Worm (Caenorhabditis elegans): ENCODE data around the gene Y17G9B.2.
A peak's percentile ranks its signal among the peaks of the same experiment; 100 is the strongest.

- TF ChIP-seq vab-7 (GFP tag; IDR thresholded peaks at IDR 0.05) (no peak), ztf-11 (tag; optimal IDR thresholded peaks at IDR 0.05) (no peak), zfp-2 (tag; optimal IDR thresholded peaks at IDR 0.05) (no peak), R02D3.7 (tag; optimal IDR thresholded peaks at IDR 0.05) (no peak), snpc-4 (tag; optimal IDR thresholded peaks at IDR 0.05) (no peak), skn-1 (tag; optimal IDR thresholded peaks at IDR 0.05) (no peak), nhr-11 (tag; optimal IDR thresholded peaks at IDR 0.05) (peak; percentile 22), unc-62 (GFP tag; optimal IDR thresholded peaks at IDR 0.05 in 1 of 2) (no peak), unc-62 (tag; optimal IDR thresholded peaks at IDR 0.05) (no peak), F49E8.2 (tag; optimal IDR thresholded peaks at IDR 0.05; ENCODE audit: borderline replicate concordance) (no peak), sdz-12 (GFP tag; optimal IDR thresholded peaks at IDR 0.05) (no peak)
Measured at ce11 chrIV:4745422-4745821, 18.5 kb upstream of the Y17G9B.2 start, which contains the start of gene timm-17B.1.

Measured in whole organism, L4 larva.